Fruit fly (Drosophila melanogaster) whole organism, embryonic: ENCODE measurements around the gene Traf-like.

Experiments
- Bteb2 ChIP-seq: fragments of 200-800 bp; sonication (Bioruptor generic); optimal IDR thresholded peaks from 2 replicates; lab custom pipeline; 2016; ENCODE audit warnings: missing biosample characterization, missing genetic modification characterization
- CG10321 ChIP-seq: fragments of 200-800 bp; sonication (Bioruptor generic); IDR thresholded peaks from 2 replicates; pipeline ENCODE4 v1.3.6; 2022; ENCODE audit warnings: missing biosample characterization, missing genetic modification characterization
- CG11723 ChIP-seq: fragments of 200-800 bp; sonication (Bioruptor generic); optimal IDR thresholded peaks from 2 replicates; lab custom pipeline; 2017; ENCODE audit warnings: missing biosample characterization, mild to moderate bottlenecking, missing genetic modification characterization
- CG15011 ChIP-seq: fragments of 200-800 bp; sonication (Bioruptor generic); optimal IDR thresholded peaks from 3 replicates; lab custom pipeline; 2018; ENCODE audit warnings: missing biosample characterization, mild to moderate bottlenecking, missing genetic modification characterization
- CG15514 ChIP-seq: fragments of 200-800 bp; sonication (Bioruptor generic); optimal IDR thresholded peaks from 3 replicates; lab custom pipeline; 2017; ENCODE audit warnings: missing biosample characterization, missing genetic modification characterization, mild to moderate bottlenecking, moderate library complexity, missing genetic modification reagents
- CG1603 ChIP-seq: fragments of 200-800 bp; sonication (Bioruptor generic); optimal IDR thresholded peaks from 2 replicates; lab custom pipeline; 2019; ENCODE audit warnings: missing biosample characterization, mild to moderate bottlenecking, missing genetic modification characterization, moderate library complexity
- CG34224 ChIP-seq: fragments of 200-800 bp; sonication (Bioruptor generic); IDR thresholded peaks from 3 replicates; pipeline ENCODE4 v1.3.6; 2022; ENCODE audit warnings: missing biosample characterization, missing genetic modification characterization; ENCODE audit not compliant: partially characterized antibody
- CG34376 ChIP-seq: fragments of 200-800 bp; sonication (Bioruptor generic); optimal IDR thresholded peaks from 2 replicates; lab custom pipeline; 2018; ENCODE audit warnings: missing biosample characterization, mild to moderate bottlenecking, missing genetic modification characterization
- CG4328 ChIP-seq: fragments of 200-800 bp; sonication (Bioruptor generic); optimal IDR thresholded peaks from 3 replicates; lab custom pipeline; 2017; ENCODE audit warnings: missing biosample characterization, missing genetic modification reagents, missing genetic modification characterization
- CG7928 ChIP-seq: fragments of 200-800 bp; sonication (Bioruptor generic); optimal IDR thresholded peaks from 2 replicates; lab custom pipeline; 2017; ENCODE audit warnings: missing biosample characterization, mild to moderate bottlenecking, missing genetic modification characterization
- CG8765 ChIP-seq: fragments of 200-800 bp; sonication (Bioruptor generic); IDR thresholded peaks from 2 replicates; pipeline ENCODE4 v1.3.6; 2022; ENCODE audit warnings: missing biosample characterization, missing genetic modification characterization
- CG8944 ChIP-seq: fragments of 200-800 bp; sonication (Bioruptor generic); optimal IDR thresholded peaks from 3 replicates; lab custom pipeline; 2016; ENCODE audit warnings: missing biosample characterization, missing genetic modification characterization
- CG9215 ChIP-seq: fragments of 200-800 bp; sonication (Bioruptor generic); IDR thresholded peaks from 2 replicates; pipeline ENCODE4 v1.3.6; 2022; ENCODE audit warnings: missing biosample characterization, missing genetic modification characterization
- CHES-1-like ChIP-seq: fragments of 200-800 bp; sonication (Bioruptor generic); optimal IDR thresholded peaks from 2 replicates; lab custom pipeline; 2016; ENCODE audit warnings: missing biosample characterization, missing genetic modification characterization
- Doc3 ChIP-seq: fragments of 200-800 bp; sonication (Bioruptor generic); IDR thresholded peaks from 3 replicates; pipeline ENCODE4 v1.3.6; 2022; ENCODE audit warnings: missing biosample characterization, missing genetic modification characterization; ENCODE audit not compliant: partially characterized antibody
- Dref ChIP-seq: fragments of 200-800 bp; sonication (Bioruptor generic); IDR thresholded peaks from 2 replicates; pipeline ENCODE4 v1.3.6; 2022; ENCODE audit warnings: missing biosample characterization, missing genetic modification characterization
- Drgx ChIP-seq: fragments of 200-800 bp; sonication (Bioruptor generic); IDR thresholded peaks from 2 replicates; pipeline ENCODE4 v1.3.6; 2022; ENCODE audit warnings: missing biosample characterization, missing genetic modification characterization
- E2f2 ChIP-seq: fragments of 200-800 bp; sonication (Bioruptor generic); IDR thresholded peaks from 2 replicates; pipeline ENCODE4 v1.3.6; 2022; ENCODE audit warnings: missing biosample characterization, missing genetic modification characterization
- Elba2 ChIP-seq: fragments of 200-800 bp; sonication (Bioruptor generic); optimal IDR thresholded peaks from 3 replicates; lab custom pipeline; 2016; ENCODE audit warnings: missing biosample characterization, missing genetic modification characterization
- Fer3 ChIP-seq: fragments of 200-800 bp; sonication (Bioruptor generic); optimal IDR thresholded peaks from 2 replicates; lab custom pipeline; 2018; ENCODE audit warnings: missing biosample characterization, mild to moderate bottlenecking, missing genetic modification characterization, moderate library complexity
- Gug ChIP-seq: fragments of 200-800 bp; sonication (Bioruptor generic); IDR thresholded peaks from 4 replicates; pipeline ENCODE4 v1.3.6; 2022; ENCODE audit warnings: missing biosample characterization, missing genetic modification characterization
- HLH4C ChIP-seq: fragments of 200-800 bp; sonication (Bioruptor generic); IDR thresholded peaks from 3 replicates; pipeline ENCODE4 v1.3.6; 2022; ENCODE audit warnings: missing biosample characterization, missing genetic modification characterization; ENCODE audit not compliant: partially characterized antibody
- Hmx ChIP-seq: fragments of 200-800 bp; sonication (Bioruptor generic); optimal IDR thresholded peaks from 2 replicates; lab custom pipeline; 2016; ENCODE audit warnings: missing biosample characterization, missing genetic modification characterization
- Meics ChIP-seq: fragments of 200-800 bp; sonication (Bioruptor generic); optimal IDR thresholded peaks from 2 replicates; lab custom pipeline; 2017; ENCODE audit warnings: missing biosample characterization, mild to moderate bottlenecking, missing genetic modification characterization
- Poxn ChIP-seq: fragments of 200-800 bp; sonication (Bioruptor generic); IDR thresholded peaks from 2 replicates; pipeline ENCODE4 v1.3.6; 2022; ENCODE audit warnings: missing biosample characterization, missing genetic modification characterization
- Scr ChIP-seq: fragments of 200-800 bp; sonication (Bioruptor generic); IDR thresholded peaks from 2 replicates; pipeline ENCODE4 v1.3.6; 2022; ENCODE audit warnings: missing biosample characterization, missing genetic modification characterization; ENCODE audit not compliant: partially characterized antibody
- Sox100B ChIP-seq: fragments of 200-800 bp; sonication (Bioruptor generic); optimal IDR thresholded peaks from 3 replicates; lab custom pipeline; 2018; ENCODE audit warnings: missing biosample characterization, mild to moderate bottlenecking, missing genetic modification characterization
- Spps ChIP-seq: fragments of 200-800 bp; sonication (Bioruptor generic); optimal IDR thresholded peaks from 2 replicates; lab custom pipeline; 2018; ENCODE audit warnings: missing biosample characterization, mild to moderate bottlenecking, missing genetic modification characterization
- Stat92E ChIP-seq, 3 experiments: fragments of >200 bp in 2 of 3; fragments of 200-800 bp in 1 of 3; sonication (Bioruptor generic) in 1 of 3; optimal IDR thresholded peaks; 2 replicates each; lab custom pipeline; 2017 to 2019; ENCODE audit warnings: missing biosample characterization in 3 of 3, missing genetic modification characterization in 3 of 3, mild to moderate bottlenecking in 1 of 3, moderate library complexity in 1 of 3
- ato ChIP-seq: fragments of 200-800 bp; sonication (Bioruptor generic); IDR thresholded peaks from 2 replicates; pipeline ENCODE4 v1.3.6; 2022; ENCODE audit warnings: missing biosample characterization, missing genetic modification characterization; ENCODE audit not compliant: partially characterized antibody
- eve ChIP-seq, 2 experiments: fragments of >200 bp; optimal IDR thresholded peaks; 2 replicates each; lab custom pipeline; 2017; ENCODE audit warnings: missing biosample characterization in 2 of 2, missing genetic modification characterization in 2 of 2
- gcm2 ChIP-seq: fragments of 200-800 bp; sonication (Bioruptor generic); optimal IDR thresholded peaks from 2 replicates; lab custom pipeline; 2016; ENCODE audit warnings: missing biosample characterization, missing genetic modification characterization
- ken ChIP-seq: fragments of 200-800 bp; sonication (Bioruptor generic); IDR thresholded peaks from 3 replicates; pipeline ENCODE4 v1.3.6; 2022; ENCODE audit warnings: missing biosample characterization, missing genetic modification characterization
- maf-S ChIP-seq: fragments of 200-800 bp; sonication (Bioruptor generic); optimal IDR thresholded peaks from 2 replicates; lab custom pipeline; 2016; ENCODE audit warnings: missing biosample characterization, missing genetic modification characterization
- mirr ChIP-seq: fragments of 200-800 bp; sonication (Bioruptor generic); optimal IDR thresholded peaks from 3 replicates; lab custom pipeline; 2018; ENCODE audit warnings: missing biosample characterization, mild to moderate bottlenecking, missing genetic modification characterization
- mld ChIP-seq: fragments of 200-800 bp; sonication (Bioruptor generic); IDR thresholded peaks from 3 replicates; pipeline ENCODE4 v1.3.6; 2022; ENCODE audit warnings: missing biosample characterization, missing genetic modification characterization; ENCODE audit not compliant: partially characterized antibody
- nau ChIP-seq: fragments of 200-800 bp; sonication (Bioruptor generic); optimal IDR thresholded peaks from 3 replicates; lab custom pipeline; 2017; ENCODE audit warnings: missing biosample characterization, mild to moderate bottlenecking, missing genetic modification characterization, missing genetic modification reagents
- nom ChIP-seq: fragments of 200-800 bp; sonication (Bioruptor generic); optimal IDR thresholded peaks from 2 replicates; lab custom pipeline; 2017; ENCODE audit warnings: missing biosample characterization, missing genetic modification characterization, mild to moderate bottlenecking, moderate library complexity, missing genetic modification reagents
- org-1 ChIP-seq: fragments of 200-800 bp; sonication (Bioruptor generic); optimal IDR thresholded peaks from 2 replicates; lab custom pipeline; 2017; ENCODE audit warnings: missing biosample characterization, missing genetic modification characterization
- pan ChIP-seq, 4 experiments: fragments of >200 bp in 3 of 4; fragments of 200-800 bp in 1 of 4; sonication (Bioruptor generic) in 1 of 4; optimal IDR thresholded peaks in 3 of 4; IDR thresholded peaks in 1 of 4; 2 replicates each; pipeline versions ENCODE4 v1.3.6 to Lab custom; 2017 to 2022; ENCODE audit warnings: missing biosample characterization in 2 of 4, missing genetic modification characterization in 2 of 4, mixed read lengths in 1 of 4
- pros ChIP-seq: fragments of 200-800 bp; sonication (Bioruptor generic); optimal IDR thresholded peaks from 3 replicates; lab custom pipeline; 2019; ENCODE audit warnings: missing biosample characterization, mild to moderate bottlenecking, missing genetic modification characterization, moderate library complexity
- ro ChIP-seq: fragments of 200-800 bp; sonication (Bioruptor generic); IDR thresholded peaks from 2 replicates; pipeline ENCODE4 v1.3.6; 2022; ENCODE audit warnings: missing biosample characterization, missing genetic modification characterization
- scrt ChIP-seq: fragments of 200-800 bp; sonication (Bioruptor generic); optimal IDR thresholded peaks from 2 replicates; lab custom pipeline; 2018; ENCODE audit warnings: missing biosample characterization, mild to moderate bottlenecking, missing genetic modification characterization, moderate library complexity
- shn ChIP-seq: fragments of 200-800 bp; sonication (Bioruptor generic); optimal IDR thresholded peaks from 3 replicates; lab custom pipeline; 2016; ENCODE audit warnings: missing biosample characterization, missing genetic modification characterization
- slp2 ChIP-seq: fragments of 200-800 bp; sonication (Bioruptor generic); optimal IDR thresholded peaks from 2 replicates; lab custom pipeline; 2016; ENCODE audit warnings: missing biosample characterization, missing genetic modification characterization
- sob ChIP-seq: fragments of 200-800 bp; sonication (Bioruptor generic); IDR thresholded peaks from 2 replicates; pipeline ENCODE4 v1.3.6; 2022; ENCODE audit warnings: missing biosample characterization, missing genetic modification characterization
- stwl ChIP-seq: fragments of 200-800 bp; sonication (Bioruptor generic); optimal IDR thresholded peaks from 3 replicates; lab custom pipeline; 2018; ENCODE audit warnings: missing biosample characterization, mild to moderate bottlenecking, missing genetic modification characterization, moderate library complexity
- tx ChIP-seq: fragments of 200-800 bp; sonication (Bioruptor generic); optimal IDR thresholded peaks from 2 replicates; lab custom pipeline; 2016; ENCODE audit warnings: missing biosample characterization, missing genetic modification characterization
- vfl ChIP-seq: fragments of 200-800 bp; sonication (Bioruptor generic); optimal IDR thresholded peaks from 2 replicates; lab custom pipeline; 2016; ENCODE audit warnings: missing biosample characterization, missing genetic modification characterization
- z ChIP-seq: fragments of 200-800 bp; sonication (Bioruptor generic); IDR thresholded peaks from 3 replicates; pipeline ENCODE4 v1.3.6; 2022; ENCODE audit warnings: missing biosample characterization, missing genetic modification characterization

Gene Traf-like

dm6 chrX:16426478-16427052, 11.7 kb downstream of the Traf-like start (continued):
- TF ChIP-seq CG8765 (GFP tag; lab: Robert Waterston, UW) (no peak), CG1603 (tag; lab: Kevin White, UChicago) (no peak), Scr (no peak), z (GFP tag; lab: Robert Waterston, UW) (no peak), CG34224 (GFP tag; lab: Robert Waterston, UW) (no peak), Spps (tag; lab: Kevin White, UChicago) (no peak), CG34376 (GFP tag; lab: Kevin White, UChicago) (no peak), pan (optimal IDR thresholded peaks at IDR 0.05; lab: Kevin White, UChicago) (no peak), pan (GFP tag; optimal IDR thresholded peaks at IDR 0.05 in 1 of 2, IDR thresholded peaks at IDR 0.05 in 1 of 2) (no peak), mirr (GFP tag; lab: Kevin White, UChicago) (no peak), CG15011 (GFP tag; lab: Kevin White, UChicago) (no peak), CG9215 (GFP tag; lab: Robert Waterston, UW) (no peak), nom (peak; percentile 51), Drgx (no peak), pros (peak; percentile 88), CG7928 (GFP tag; lab: Kevin White, UChicago) (peak; percentile 36), Meics (no peak), Doc3 (GFP tag; lab: Robert Waterston, UW) (no peak), Sox100B (GFP tag; lab: Kevin White, UChicago) (no peak), CG10321 (GFP tag; lab: Robert Waterston, UW) (no peak), eve (GFP tag; optimal IDR thresholded peaks at IDR 0.05; lab: Kevin White, UChicago) (no peak), mld (GFP tag; lab: Robert Waterston, UW) (no peak), shn (GFP tag; lab: Kevin White, UChicago) (no peak), stwl (tag; lab: Kevin White, UChicago) (peak; percentile 13), CHES-1-like (GFP tag; lab: Kevin White, UChicago) (no peak), nau (GFP tag; lab: Kevin White, UChicago) (no peak), vfl (GFP tag; lab: Kevin White, UChicago) (no peak), slp2 (GFP tag; lab: Kevin White, UChicago) (no peak), CG11723 (no peak), ato (GFP tag; lab: Robert Waterston, UW) (no peak), HLH4C (0 out of 3 replicates have a peak, but pooled peaks have one; percentile 11), gcm2 (GFP tag; lab: Kevin White, UChicago) (no peak), Hmx (no peak), Elba2 (no peak), E2f2 (GFP tag; lab: Robert Waterston, UW) (peak; percentile 33), CG4328 (no peak), Bteb2 (GFP tag; lab: Kevin White, UChicago) (no peak), ken (GFP tag; lab: Robert Waterston, UW) (no peak), Poxn (no peak), org-1 (GFP tag; lab: Kevin White, UChicago) (no peak), Dref (GFP tag; lab: Robert Waterston, UW) (peak; percentile 47), CG8944 (GFP tag; lab: Kevin White, UChicago) (no peak), CG15514 (GFP tag; lab: Kevin White, UChicago) (peak; percentile 1), maf-S (GFP tag; lab: Kevin White, UChicago) (no peak), tx (GFP tag; lab: Kevin White, UChicago) (no peak), ro (GFP tag; lab: Robert Waterston, UW) (no peak), Gug (no peak), Fer3 (tag; lab: Kevin White, UChicago) (no peak), Stat92E (GFP tag; optimal IDR thresholded peaks at IDR 0.05; lab: Kevin White, UChicago) (peak in 1 of 3 experiments; percentile 13), scrt (GFP tag; lab: Kevin White, UChicago) (peak; percentile 31), sob (no peak)
